Worm (Caenorhabditis elegans) whole organism, young adult: ENCODE measurements around the gene T22F3.11.

Source experiments
- B0336.3 ChIP-seq: fragments of 200-800 bp; sonication (Bioruptor generic); IDR thresholded peaks from 2 replicates; pipeline ENCODE4 v1.3.6; 2022; ENCODE audit warnings: missing genetic modification characterization, missing compliant biosample characterization
- F22D6.2 ChIP-seq: sonication (generic microtip); optimal IDR thresholded peaks from 2 replicates; lab custom pipeline; 2016; ENCODE audit warnings: mild to moderate bottlenecking, missing genetic modification characterization, missing compliant biosample characterization
- F37B4.10 ChIP-seq: fragments of 200-800 bp; sonication (Bioruptor generic); IDR thresholded peaks from 2 replicates; pipeline ENCODE4 v1.3.6; 2022; ENCODE audit warnings: missing genetic modification characterization, missing compliant biosample characterization
- F57C9.4 ChIP-seq: sonication (generic microtip); optimal IDR thresholded peaks from 2 replicates; lab custom pipeline; 2017; ENCODE audit warnings: mild to moderate bottlenecking, missing genetic modification characterization, missing compliant biosample characterization
- ceh-100 ChIP-seq: fragments of 200-800 bp; sonication (Bioruptor generic); IDR thresholded peaks from 2 replicates; pipeline ENCODE4 v1.3.6; 2022; ENCODE audit warnings: missing genetic modification reagents, missing genetic modification characterization, missing compliant biosample characterization
- him-1 ChIP-seq: sonication (generic microtip); optimal IDR thresholded peaks from 2 replicates; lab custom pipeline; 2016; ENCODE audit warnings: missing genotype, missing genetic modification reagents, missing genetic modification characterization, missing compliant biosample characterization
- lag-1 ChIP-seq: fragments of 200-800 bp; sonication (Bioruptor generic); IDR thresholded peaks from 2 replicates; pipeline ENCODE4 v1.3.6; 2022; ENCODE audit warnings: missing genetic modification reagents, missing genetic modification characterization, missing compliant biosample characterization
- nhr-90 ChIP-seq: sonication (generic microtip); optimal IDR thresholded peaks from 2 replicates; lab custom pipeline; 2016; ENCODE audit warnings: missing genotype, mild to moderate bottlenecking, missing genetic modification characterization, missing compliant biosample characterization
- snpc-4 ChIP-seq, 5 experiments: fragments of 150-350 bp in 1 of 5; sonication (generic microtip) in 4 of 5; optimal IDR thresholded peaks; 2 replicates each; lab custom pipeline; 2014 to 2018; ENCODE audit warnings: missing genetic modification characterization in 5 of 5, missing biosample characterization in 3 of 5, antibody characterized with exemption in 2 of 5, mild to moderate bottlenecking in 2 of 5, missing compliant biosample characterization in 2 of 5, missing genotype in 2 of 5, moderate library complexity in 2 of 5, missing genetic modification reagents in 1 of 5
- sptf-2 ChIP-seq: fragments of 200-800 bp; sonication (Bioruptor generic); optimal IDR thresholded peaks from 2 replicates; lab custom pipeline; 2018; ENCODE audit warnings: mild to moderate bottlenecking, missing genetic modification characterization, missing compliant biosample characterization
- unc-130 ChIP-seq: sonication (generic microtip); optimal IDR thresholded peaks from 2 replicates; lab custom pipeline; 2016; ENCODE audit warnings: missing genetic modification reagents, missing genetic modification characterization, missing compliant biosample characterization
- zim-3 ChIP-seq: sonication (generic microtip); optimal IDR thresholded peaks from 2 replicates; lab custom pipeline; 2017; ENCODE audit warnings: mild to moderate bottlenecking, missing genetic modification characterization, moderate library complexity, missing compliant biosample characterization
- ztf-18 ChIP-seq: sonication (generic microtip); optimal IDR thresholded peaks from 2 replicates; lab custom pipeline; 2016; ENCODE audit warnings: missing genotype, mild to moderate bottlenecking, missing genetic modification characterization, missing compliant biosample characterization
- ztf-26 ChIP-seq: sonication (generic microtip); optimal IDR thresholded peaks from 2 replicates; lab custom pipeline; 2017; ENCODE audit warnings: missing genetic modification characterization, missing compliant biosample characterization

ce11 chrV:3579248-3579647 lies 35.1 kb downstream of the T22F3.11 start:
- no peak for TF ChIP-seq snpc-4 (GFP tag; optimal IDR thresholded peaks at IDR 0.05; lab: Kevin White, UChicago)
- no peak for TF ChIP-seq snpc-4 (tag; optimal IDR thresholded peaks at IDR 0.05; lab: Kevin White, UChicago)
- no peak for TF ChIP-seq nhr-90 (tag; lab: Kevin White, UChicago)
- TF ChIP-seq zim-3 = no peak
- no peak for TF ChIP-seq ztf-18 (tag; lab: Kevin White, UChicago)
- no peak for TF ChIP-seq sptf-2
- no peak for TF ChIP-seq unc-130
- TF ChIP-seq ztf-26 (tag; lab: Kevin White, UChicago) = no peak
- TF ChIP-seq ceh-100 (GFP tag; lab: Robert Waterston, UW) = no peak
- no peak for TF ChIP-seq B0336.3 (GFP tag; lab: Robert Waterston, UW)
- TF ChIP-seq F37B4.10 (GFP tag; lab: Robert Waterston, UW) = no peak
- TF ChIP-seq him-1 (tag; lab: Kevin White, UChicago) = no peak
- no peak for TF ChIP-seq F22D6.2 (tag; lab: Kevin White, UChicago)
- TF ChIP-seq F57C9.4 = no peak
- TF ChIP-seq lag-1 (GFP tag; lab: Robert Waterston, UW) = no peak
